Worm (Caenorhabditis elegans) whole organism, L2 larva: ENCODE results near the gene wrt-5.

Experiments
- C34F6.9 ChIP-seq: fragments of 150-350 bp; optimal IDR thresholded peaks from 2 replicates; lab custom pipeline; 2014; ENCODE audit warnings: missing biosample characterization, missing genetic modification characterization
- F13H6.1 ChIP-seq: sonication (generic microtip); optimal IDR thresholded peaks from 2 replicates; lab custom pipeline; 2016; ENCODE audit warnings: missing genetic modification characterization, missing compliant biosample characterization
- Y55F3AM.14 ChIP-seq: fragments of 200-800 bp; sonication (Bioruptor generic); optimal IDR thresholded peaks from 2 replicates; lab custom pipeline; 2018; ENCODE audit warnings: mild to moderate bottlenecking, missing genetic modification characterization, missing compliant biosample characterization
- alr-1 ChIP-seq: fragments of 150-350 bp; optimal IDR thresholded peaks from 2 replicates; lab custom pipeline; 2014; ENCODE audit warnings: missing biosample characterization, missing genetic modification characterization
- aly-2 ChIP-seq: fragments of 150-350 bp; optimal IDR thresholded peaks from 2 replicates; lab custom pipeline; 2014; ENCODE audit warnings: missing biosample characterization, missing genetic modification characterization
- ama-1 ChIP-seq: fragments of 150-350 bp; optimal IDR thresholded peaks from 2 replicates; lab custom pipeline; 2018; ENCODE audit warnings: inconsistent platforms
- ceh-16 ChIP-seq: fragments of 150-350 bp; optimal IDR thresholded peaks from 2 replicates; lab custom pipeline; 2014; ENCODE audit warnings: missing biosample characterization, missing genetic modification characterization
- ceh-82 ChIP-seq: fragments of 150-350 bp; optimal IDR thresholded peaks from 2 replicates; lab custom pipeline; 2014; ENCODE audit warnings: missing biosample characterization, missing genetic modification characterization
- crh-2 ChIP-seq: sonication (generic microtip); optimal IDR thresholded peaks from 2 replicates; lab custom pipeline; 2017; ENCODE audit warnings: missing biosample characterization, missing genetic modification characterization
- elt-1 ChIP-seq: fragments of 150-350 bp; optimal IDR thresholded peaks from 2 replicates; lab custom pipeline; 2014; ENCODE audit warnings: missing biosample characterization, missing genetic modification characterization
- elt-3 ChIP-seq: sonication (generic microtip); optimal IDR thresholded peaks from 2 replicates; lab custom pipeline; 2017; ENCODE audit warnings: missing biosample characterization, missing genetic modification characterization
- fos-1 ChIP-seq: fragments of 150-350 bp; optimal IDR thresholded peaks from 2 replicates; lab custom pipeline; 2014; ENCODE audit warnings: missing biosample characterization, missing genetic modification characterization
- gmeb-1 ChIP-seq: fragments of 150-350 bp; optimal IDR thresholded peaks from 2 replicates; lab custom pipeline; 2014; ENCODE audit warnings: missing biosample characterization, missing genetic modification characterization
- lin-11 ChIP-seq: fragments of 150-350 bp; sonication (generic microtip); optimal IDR thresholded peaks from 2 replicates; lab custom pipeline; 2014; ENCODE audit warnings: missing biosample characterization, missing genetic modification characterization, inconsistent platforms, mixed read lengths
- lin-13 ChIP-seq: fragments of 150-350 bp; optimal IDR thresholded peaks from 2 replicates; lab custom pipeline; 2014; ENCODE audit warnings: missing biosample characterization, missing genetic modification reagents, missing genetic modification characterization
- lsy-2 ChIP-seq, 2 experiments: fragments of 150-350 bp in 1 of 2; sonication (generic microtip) in 1 of 2; optimal IDR thresholded peaks; 2 replicates each; lab custom pipeline; 2014 to 2017; ENCODE audit warnings: missing biosample characterization in 2 of 2, missing genetic modification characterization in 2 of 2
- mab-5 ChIP-seq: fragments of 150-350 bp; optimal IDR thresholded peaks from 2 replicates; lab custom pipeline; 2014; ENCODE audit warnings: missing biosample characterization, missing genetic modification characterization
- mbf-1 ChIP-seq: sonication (generic microtip); optimal IDR thresholded peaks from 2 replicates; lab custom pipeline; 2017; ENCODE audit warnings: missing biosample characterization, missing genetic modification characterization
- mdl-1 ChIP-seq, 2 experiments: fragments of 150-350 bp in 1 of 2; sonication (generic microtip) in 1 of 2; optimal IDR thresholded peaks; 2 replicates each; lab custom pipeline; 2017; ENCODE audit warnings: missing biosample characterization in 2 of 2, missing genetic modification characterization in 2 of 2
- nhr-10 ChIP-seq: sonication (generic microtip); optimal IDR thresholded peaks from 2 replicates; lab custom pipeline; 2017; ENCODE audit warnings: missing biosample characterization, missing genetic modification characterization
- nhr-11 ChIP-seq: fragments of 150-350 bp; optimal IDR thresholded peaks from 2 replicates; lab custom pipeline; 2014; ENCODE audit warnings: missing biosample characterization, missing genetic modification characterization
- nhr-12 ChIP-seq: fragments of 150-350 bp; optimal IDR thresholded peaks from 2 replicates; lab custom pipeline; 2014; ENCODE audit warnings: missing biosample characterization, missing genetic modification characterization
- nhr-129 ChIP-seq: fragments of 150-350 bp; optimal IDR thresholded peaks from 2 replicates; lab custom pipeline; 2014; ENCODE audit warnings: missing biosample characterization, missing genetic modification characterization
- nhr-21 ChIP-seq: fragments of 150-350 bp; optimal IDR thresholded peaks from 2 replicates; lab custom pipeline; 2014; ENCODE audit warnings: missing biosample characterization, missing genetic modification characterization
- nhr-237 ChIP-seq: fragments of 150-350 bp; optimal IDR thresholded peaks from 2 replicates; lab custom pipeline; 2014; ENCODE audit warnings: missing biosample characterization, missing genetic modification characterization
- nhr-6 ChIP-seq: fragments of 150-350 bp; optimal IDR thresholded peaks from 2 replicates; lab custom pipeline; 2014; ENCODE audit warnings: missing biosample characterization, missing genetic modification characterization
- nhr-77 ChIP-seq: fragments of 150-350 bp; optimal IDR thresholded peaks from 2 replicates; lab custom pipeline; 2014; ENCODE audit warnings: missing biosample characterization, missing genetic modification characterization
- peb-1 ChIP-seq: fragments of 150-350 bp; optimal IDR thresholded peaks from 2 replicates; lab custom pipeline; 2014; ENCODE audit warnings: missing biosample characterization, missing genetic modification characterization
- sem-4 ChIP-seq: fragments of 150-350 bp; optimal IDR thresholded peaks from 2 replicates; lab custom pipeline; 2014; ENCODE audit warnings: missing biosample characterization, missing genetic modification reagents, missing genetic modification characterization
- sma-9 ChIP-seq, 2 experiments: fragments of 150-350 bp in 1 of 2; sonication (generic microtip) in 1 of 2; optimal IDR thresholded peaks; 2 replicates each; lab custom pipeline; 2014 to 2016; ENCODE audit warnings: missing genetic modification characterization in 2 of 2, mild to moderate bottlenecking in 1 of 2, missing biosample characterization in 1 of 2, missing compliant biosample characterization in 1 of 2, missing genetic modification reagents in 1 of 2, moderate library complexity in 1 of 2
- unc-55 ChIP-seq: fragments of 150-350 bp; sonication (generic microtip); optimal IDR thresholded peaks from 3 replicates; lab custom pipeline; 2014; ENCODE audit warnings: missing biosample characterization, missing genetic modification reagents, missing genetic modification characterization
- unc-62 ChIP-seq: fragments of 150-350 bp; optimal IDR thresholded peaks from 2 replicates; lab custom pipeline; 2014; ENCODE audit warnings: missing biosample characterization, missing genetic modification reagents, missing genetic modification characterization
- zag-1 ChIP-seq: fragments of 150-350 bp; optimal IDR thresholded peaks from 2 replicates; lab custom pipeline; 2014; ENCODE audit warnings: missing biosample characterization, missing genetic modification characterization
- ztf-1 ChIP-seq: fragments of 200-800 bp; sonication (Bioruptor generic); conservative IDR thresholded peaks from 2 replicates; pipeline ENCODE4 v1.3.6; 2022; ENCODE audit warnings: missing genetic modification characterization, missing compliant biosample characterization
- ztf-11 ChIP-seq: sonication (generic microtip); optimal IDR thresholded peaks from 2 replicates; lab custom pipeline; 2017; ENCODE audit warnings: missing biosample characterization, missing genetic modification characterization
- ztf-4 ChIP-seq: fragments of 150-350 bp; optimal IDR thresholded peaks from 2 replicates; lab custom pipeline; 2014; ENCODE audit warnings: missing biosample characterization, missing genetic modification characterization

The wrt-5 gene

ce11 chrIV:4039984-4040383 is 11.5 kb downstream of the wrt-5 start, which contains the start of gene F35F11.2:
F35F11.2 (plus strand) TSS chrIV:4040284.
- TF ChIP-seq unc-55 (GFP tag; lab: Kevin White, UChicago) (no peak), elt-3 (no peak), lin-11 (tag; lab: Kevin White, UChicago) (no peak), C34F6.9 (tag; lab: Kevin White, UChicago) (no peak), zag-1 (tag; lab: Kevin White, UChicago) (no peak), Y55F3AM.14 (GFP tag; lab: Kevin White, UChicago) (no peak), nhr-77 (tag; lab: Kevin White, UChicago) (no peak), nhr-237 (no peak), ztf-11 (tag; lab: Kevin White, UChicago) (no peak), aly-2 (tag; lab: Kevin White, UChicago) (no peak), ztf-4 (tag; lab: Kevin White, UChicago) (no peak), lsy-2 (tag; optimal IDR thresholded peaks at IDR 0.05; lab: Kevin White, UChicago) (no peak), nhr-10 (tag; lab: Kevin White, UChicago) (no peak)

DNA sequence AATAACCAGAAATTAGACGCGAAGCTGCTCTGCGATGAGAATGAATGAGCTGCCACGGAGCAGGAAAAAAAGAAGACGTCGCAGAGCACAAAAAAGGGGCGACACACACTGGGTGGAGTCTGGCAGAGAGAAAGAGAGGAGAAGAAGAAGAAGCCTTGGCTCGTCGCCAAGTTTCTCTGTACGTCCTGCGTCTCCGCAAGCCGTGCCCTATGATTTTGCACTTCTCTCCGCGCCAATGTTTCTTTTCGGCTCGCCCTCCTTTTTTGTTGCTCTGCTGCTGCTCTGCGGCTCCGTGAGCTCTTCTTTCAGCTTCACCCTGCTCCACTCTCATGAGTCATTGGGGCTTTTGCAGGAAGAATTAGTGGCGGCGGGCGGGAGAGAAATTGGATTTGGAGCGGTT is 16.6 kb downstream of the wrt-5 start, which contains the start of gene hlh-30:
Gene hlh-30 (minus strand): TSS at position 69 of the 400 bp plus-strand sequence.
- TF ChIP-seq lsy-2 (tag; optimal IDR thresholded peaks at IDR 0.05; lab: Kevin White, UChicago) (peak; percentile 28 to 69), zag-1 (tag; lab: Kevin White, UChicago) (peak; percentile 62), nhr-21 (tag; lab: Kevin White, UChicago) (no peak), ceh-82 (tag; lab: Kevin White, UChicago) (no peak), fos-1 (tag; lab: Kevin White, UChicago) (peak; percentile 56), sem-4 (tag; lab: Kevin White, UChicago) (no peak), mdl-1 (tag; optimal IDR thresholded peaks at IDR 0.05; lab: Kevin White, UChicago) (peak; percentile 5 to 33), lin-11 (tag; lab: Kevin White, UChicago) (peak; percentile 63), nhr-237 (no peak), nhr-129 (tag; lab: Kevin White, UChicago) (peak; percentile 48), F13H6.1 (peak; percentile 72), alr-1 (tag; lab: Kevin White, UChicago) (no peak), C34F6.9 (tag; lab: Kevin White, UChicago) (peak; percentile 73), ceh-16 (no peak), lin-13 (peak; percentile 20), sma-9 (GFP tag; optimal IDR thresholded peaks at IDR 0.05; lab: Kevin White, UChicago) (peak; percentile 76), sma-9 (tag; optimal IDR thresholded peaks at IDR 0.05; lab: Kevin White, UChicago) (no peak), unc-55 (GFP tag; lab: Kevin White, UChicago) (peak; percentile 76), ztf-4 (tag; lab: Kevin White, UChicago) (peak; percentile 7), nhr-6 (no peak), Y55F3AM.14 (GFP tag; lab: Kevin White, UChicago) (peak; percentile 20), elt-1 (tag; lab: Kevin White, UChicago) (no peak), gmeb-1 (tag; lab: Kevin White, UChicago) (no peak), crh-2 (tag; lab: Kevin White, UChicago) (peak; percentile 38)
- TF ChIP-seq, all 48 proteins: peak for 14

- TF ChIP-seq C34F6.9 (tag; lab: Kevin White, UChicago) (peak; percentile 27), sma-9 (GFP tag; optimal IDR thresholded peaks at IDR 0.05; lab: Kevin White, UChicago) (peak; percentile 18), sma-9 (tag; optimal IDR thresholded peaks at IDR 0.05; lab: Kevin White, UChicago) (no peak), crh-2 (tag; lab: Kevin White, UChicago) (peak; percentile 6), ceh-82 (tag; lab: Kevin White, UChicago) (no peak), nhr-129 (tag; lab: Kevin White, UChicago) (peak; percentile 36), mdl-1 (tag; optimal IDR thresholded peaks at IDR 0.05; lab: Kevin White, UChicago) (peak in 1 of 2 experiments; percentile 24), unc-55 (GFP tag; lab: Kevin White, UChicago) (peak; percentile 39), F13H6.1 (no peak), lsy-2 (tag; optimal IDR thresholded peaks at IDR 0.05; lab: Kevin White, UChicago) (peak in 1 of 2 experiments; percentile 11)
- TF ChIP-seq, all 48 proteins: peak for 7
Observed at ce11 chrIV:4033490-4033889, 17.9 kb downstream of the wrt-5 start.

DNA sequence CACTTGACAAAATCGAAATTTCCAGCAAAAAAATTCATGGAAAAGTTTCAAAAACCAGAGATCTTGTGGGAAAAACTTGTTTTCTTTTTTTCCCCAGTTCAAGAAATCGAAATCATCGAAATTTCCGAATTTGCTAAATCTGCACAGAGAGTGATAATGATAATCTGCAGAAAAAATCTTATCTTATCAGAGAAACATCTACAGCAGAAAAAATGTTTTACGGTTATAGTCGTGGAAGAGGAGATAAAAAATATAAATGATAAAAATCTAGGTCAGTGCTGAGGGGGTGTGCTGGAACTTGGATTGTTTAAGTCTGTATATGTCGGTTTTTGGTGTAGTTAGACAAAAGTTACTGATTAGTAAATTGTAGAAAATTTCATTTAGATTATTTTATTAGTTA is 19.1 kb downstream of the wrt-5 start:
- TF ChIP-seq mbf-1 (tag; lab: Kevin White, UChicago) = no peak
- peak; percentile 58 for TF ChIP-seq fos-1 (tag; lab: Kevin White, UChicago)

DNA sequence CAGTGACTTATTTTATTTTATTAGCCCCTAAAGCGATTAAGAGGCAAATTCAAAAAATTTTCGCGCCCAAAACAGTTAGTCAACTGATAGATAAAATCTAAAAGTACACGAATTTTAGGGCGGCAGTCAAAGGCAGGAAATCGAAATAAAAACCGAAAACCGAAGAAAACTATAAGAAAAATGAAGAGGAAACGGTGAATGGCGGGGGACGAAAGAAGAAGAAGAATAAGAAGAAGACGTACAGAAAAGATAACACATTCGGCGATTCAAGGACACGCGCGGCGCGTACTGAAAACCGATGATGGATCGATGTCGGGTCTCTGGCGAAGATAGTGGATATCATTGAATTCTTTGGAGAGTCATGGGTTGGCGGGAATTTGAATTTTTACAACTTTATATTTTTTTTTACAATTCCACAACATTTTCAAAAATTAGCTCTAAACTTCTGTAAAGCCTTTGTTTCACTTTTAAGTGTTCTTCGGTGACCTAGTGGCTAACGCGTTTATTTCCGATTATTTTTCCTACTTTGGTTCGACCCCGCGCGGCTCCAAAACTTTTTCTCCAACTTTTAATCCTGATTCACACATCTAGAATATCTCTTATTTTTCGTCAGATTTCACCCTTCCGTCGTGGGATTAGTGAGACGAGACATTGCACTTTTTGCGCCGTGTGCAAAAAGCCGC is 20.4 kb downstream of the wrt-5 start:
- TF ChIP-seq ztf-11 (tag; lab: Kevin White, UChicago) (no peak), unc-62 (GFP tag; lab: Kevin White, UChicago) (no peak), ama-1 (no peak), zag-1 (tag; lab: Kevin White, UChicago) (no peak), gmeb-1 (tag; lab: Kevin White, UChicago) (peak; percentile 79), ztf-1 (GFP tag; lab: Robert Waterston, UW) (no peak), crh-2 (tag; lab: Kevin White, UChicago) (no peak), nhr-77 (tag; lab: Kevin White, UChicago) (no peak), fos-1 (tag; lab: Kevin White, UChicago) (peak; percentile 6), nhr-21 (tag; lab: Kevin White, UChicago) (peak; percentile 69), mab-5 (tag; lab: Kevin White, UChicago) (no peak), lin-11 (tag; lab: Kevin White, UChicago) (no peak), nhr-11 (tag; lab: Kevin White, UChicago) (no peak), nhr-6 (no peak), ceh-16 (peak; percentile 82), elt-3 (no peak), lsy-2 (tag; optimal IDR thresholded peaks at IDR 0.05; lab: Kevin White, UChicago) (no peak), nhr-12 (tag; lab: Kevin White, UChicago) (no peak), ztf-4 (tag; lab: Kevin White, UChicago) (no peak), nhr-237 (no peak), mdl-1 (tag; optimal IDR thresholded peaks at IDR 0.05; lab: Kevin White, UChicago) (no peak), F13H6.1 (no peak), nhr-10 (tag; lab: Kevin White, UChicago) (no peak), alr-1 (tag; lab: Kevin White, UChicago) (no peak), peb-1 (tag; lab: Kevin White, UChicago) (no peak), Y55F3AM.14 (GFP tag; lab: Kevin White, UChicago) (no peak), nhr-129 (tag; lab: Kevin White, UChicago) (peak; percentile 6), sem-4 (tag; lab: Kevin White, UChicago) (no peak), ceh-82 (tag; lab: Kevin White, UChicago) (no peak), C34F6.9 (tag; lab: Kevin White, UChicago) (no peak)
